Worm (Caenorhabditis elegans): ENCODE data around the gene Y39A1A.31.

ce11 chrIII:10653479-10653878 is 35.5 kb downstream of the Y39A1A.31 start:
- no peak for TF ChIP-seq him-1 (tag; optimal IDR thresholded peaks at IDR 0.05)
- TF ChIP-seq W03F9.2 (tag; optimal IDR thresholded peaks at IDR 0.05) = no peak
- TF ChIP-seq dao-5 (tag; optimal IDR thresholded peaks at IDR 0.05) = no peak
